Worm (Caenorhabditis elegans) whole organism, L1 larva: ENCODE data around the gene R09E10.1.

ENCODE experiments used
- C04F5.9 ChIP-seq: sonication (generic microtip); optimal IDR thresholded peaks from 2 replicates; lab custom pipeline; 2016; ENCODE audit warnings: missing genetic modification characterization, missing compliant biosample characterization
- C34B4.2 ChIP-seq: sonication (generic microtip); optimal IDR thresholded peaks from 2 replicates; lab custom pipeline; 2017; ENCODE audit warnings: mild to moderate bottlenecking, missing genetic modification characterization, missing compliant biosample characterization
- Y116A8C.19 ChIP-seq: sonication (generic microtip); optimal IDR thresholded peaks from 2 replicates; lab custom pipeline; 2016; ENCODE audit warnings: missing compliant biosample characterization, missing genetic modification characterization, borderline replicate concordance
- alr-1 ChIP-seq: fragments of 200-800 bp; sonication (Bioruptor generic); optimal IDR thresholded peaks from 2 replicates; lab custom pipeline; 2018; ENCODE audit warnings: borderline replicate concordance, mild to moderate bottlenecking, missing genetic modification characterization, missing compliant biosample characterization
- aly-2 ChIP-seq: fragments of 150-350 bp; optimal IDR thresholded peaks from 2 replicates; lab custom pipeline; 2014; ENCODE audit warnings: missing biosample characterization, missing genetic modification characterization
- ceh-63 ChIP-seq: fragments of 200-800 bp; sonication (Bioruptor generic); optimal IDR thresholded peaks from 2 replicates; lab custom pipeline; 2018; ENCODE audit warnings: mild to moderate bottlenecking, missing genetic modification characterization, missing compliant biosample characterization
- ceh-88 ChIP-seq: fragments of 200-800 bp; sonication (Bioruptor generic); IDR thresholded peaks from 2 replicates; pipeline ENCODE4 v1.3.6; 2022; ENCODE audit warnings: missing genetic modification characterization, missing compliant biosample characterization
- ceh-90 ChIP-seq: sonication (generic microtip); optimal IDR thresholded peaks from 2 replicates; lab custom pipeline; 2016; ENCODE audit warnings: missing genetic modification characterization, missing compliant biosample characterization
- ces-1 ChIP-seq: fragments of 150-350 bp; optimal IDR thresholded peaks from 2 replicates; lab custom pipeline; 2014; ENCODE audit warnings: missing biosample characterization, missing genetic modification reagents, missing genetic modification characterization
- efl-1 ChIP-seq, 4 experiments: fragments of 150-350 bp; optimal IDR thresholded peaks in 3 of 4; peaks in 1 of 4; 1 replicate in 1 of 4; 2 replicates in 3 of 4; lab custom pipeline; 2014; ENCODE audit warnings: missing biosample characterization in 2 of 4, missing genetic modification characterization in 2 of 4, missing genetic modification reagents in 2 of 4
- efl-3 ChIP-seq: fragments of 200-800 bp; sonication (Bioruptor generic); optimal IDR thresholded peaks from 2 replicates; lab custom pipeline; 2018; ENCODE audit warnings: mild to moderate bottlenecking, missing genetic modification characterization, missing compliant biosample characterization
- egl-27 ChIP-seq, 2 experiments: fragments of 150-350 bp in 1 of 2; sonication (generic microtip); optimal IDR thresholded peaks; 3 replicates each; lab custom pipeline; 2017 to 2018; ENCODE audit warnings: missing biosample characterization in 2 of 2, missing genetic modification characterization in 2 of 2, missing genetic modification reagents in 2 of 2
- elt-2 ChIP-seq: sonication (generic microtip); optimal IDR thresholded peaks from 2 replicates; lab custom pipeline; 2016; ENCODE audit warnings: missing genetic modification characterization, mild to moderate bottlenecking, inconsistent platforms, missing compliant biosample characterization, missing genetic modification reagents
- elt-3 ChIP-seq, 6 experiments: fragments of 150-350 bp in 1 of 6; sonication (generic microtip); optimal IDR thresholded peaks; 2 replicates each; lab custom pipeline; 2017 to 2018; ENCODE audit warnings: missing biosample characterization in 6 of 6, missing genetic modification characterization in 6 of 6, inconsistent platforms in 1 of 6
- ets-5 ChIP-seq: fragments of 200-800 bp; sonication (Bioruptor generic); IDR thresholded peaks from 2 replicates; pipeline ENCODE4 v1.3.6; 2022; ENCODE audit warnings: missing genetic modification characterization, missing compliant biosample characterization
- fkh-8 ChIP-seq: sonication (generic microtip); optimal IDR thresholded peaks from 2 replicates; lab custom pipeline; 2016; ENCODE audit warnings: mild to moderate bottlenecking, missing genetic modification characterization, missing compliant biosample characterization
- grh-1 ChIP-seq: fragments of 200-800 bp; sonication (Bioruptor generic); IDR thresholded peaks from 2 replicates; pipeline ENCODE4 v1.3.6; 2022; ENCODE audit warnings: missing genetic modification reagents, missing genetic modification characterization, missing compliant biosample characterization
- hlh-17 ChIP-seq: fragments of 200-800 bp; sonication (Bioruptor generic); optimal IDR thresholded peaks from 2 replicates; lab custom pipeline; 2018; ENCODE audit warnings: missing genetic modification characterization, mild to moderate bottlenecking, missing compliant biosample characterization, moderate library complexity, borderline replicate concordance
- hlh-4 ChIP-seq: sonication (generic microtip); optimal IDR thresholded peaks from 2 replicates; lab custom pipeline; 2016; ENCODE audit warnings: mild to moderate bottlenecking, missing genetic modification characterization, missing compliant biosample characterization
- hpl-2 ChIP-seq: fragments of 150-350 bp; optimal IDR thresholded peaks from 2 replicates; lab custom pipeline; 2014; ENCODE audit warnings: missing biosample characterization, missing genetic modification reagents, missing genetic modification characterization
- jun-1 ChIP-seq: fragments of 150-350 bp; optimal IDR thresholded peaks from 2 replicates; lab custom pipeline; 2014; ENCODE audit warnings: missing biosample characterization, missing genetic modification reagents, missing genetic modification characterization
- lin-13 ChIP-seq: fragments of 150-350 bp; optimal IDR thresholded peaks from 2 replicates; lab custom pipeline; 2014; ENCODE audit warnings: missing biosample characterization, missing genetic modification reagents, missing genetic modification characterization
- lin-14 ChIP-seq: fragments of 200-800 bp; sonication (Bioruptor generic); optimal IDR thresholded peaks from 2 replicates; lab custom pipeline; 2018; ENCODE audit warnings: mild to moderate bottlenecking, missing genetic modification characterization, moderate library complexity, missing compliant biosample characterization
- lin-15B ChIP-seq: fragments of 150-350 bp; sonication (generic microtip); optimal IDR thresholded peaks from 3 replicates; lab custom pipeline; 2014; ENCODE audit warnings: missing biosample characterization, missing genetic modification characterization
- lin-35 ChIP-seq, 2 experiments: fragments of 150-350 bp; optimal IDR thresholded peaks; 2 replicates each; lab custom pipeline; 2014; ENCODE audit warnings: missing biosample characterization in 2 of 2, missing genetic modification characterization in 2 of 2, missing genetic modification reagents in 2 of 2
- lin-39 ChIP-seq: fragments of 150-350 bp; optimal IDR thresholded peaks from 2 replicates; lab custom pipeline; 2014; ENCODE audit warnings: missing biosample characterization, missing genetic modification reagents, missing genetic modification characterization
- lir-3 ChIP-seq: sonication (generic microtip); optimal IDR thresholded peaks from 2 replicates; lab custom pipeline; 2016; ENCODE audit warnings: mild to moderate bottlenecking, missing genetic modification characterization, moderate library complexity, missing compliant biosample characterization; ENCODE audit not compliant: poor library complexity
- lsy-2 ChIP-seq, 2 experiments: fragments of 150-350 bp; optimal IDR thresholded peaks; 2 replicates each; lab custom pipeline; 2014; ENCODE audit warnings: missing biosample characterization in 2 of 2, missing genetic modification characterization in 2 of 2
- mdl-1 ChIP-seq, 2 experiments: fragments of 150-350 bp; optimal IDR thresholded peaks; 2 replicates each; lab custom pipeline; 2014 to 2017; ENCODE audit warnings: missing biosample characterization in 2 of 2, missing genetic modification characterization in 2 of 2, inconsistent platforms in 1 of 2
- mef-2 ChIP-seq: fragments of 150-350 bp; optimal IDR thresholded peaks from 2 replicates; lab custom pipeline; 2014; ENCODE audit warnings: missing biosample characterization, missing genetic modification characterization
- nhr-11 ChIP-seq: fragments of 150-350 bp; optimal IDR thresholded peaks from 2 replicates; lab custom pipeline; 2014; ENCODE audit warnings: missing biosample characterization, missing genetic modification characterization
- nhr-237 ChIP-seq: fragments of 150-350 bp; optimal IDR thresholded peaks from 2 replicates; lab custom pipeline; 2014; ENCODE audit warnings: missing biosample characterization, missing genetic modification characterization
- nhr-28 ChIP-seq: fragments of 150-350 bp; optimal IDR thresholded peaks from 2 replicates; lab custom pipeline; 2014; ENCODE audit warnings: missing biosample characterization, missing genetic modification characterization
- nhr-71 ChIP-seq: sonication (generic microtip); optimal IDR thresholded peaks from 2 replicates; lab custom pipeline; 2016; ENCODE audit warnings: mild to moderate bottlenecking, missing genetic modification characterization, moderate library complexity, missing compliant biosample characterization
- nhr-76 ChIP-seq: sonication (generic microtip); optimal IDR thresholded peaks from 2 replicates; lab custom pipeline; 2017; ENCODE audit warnings: missing biosample characterization, missing genetic modification characterization
- nhr-77 ChIP-seq: fragments of 150-350 bp; optimal IDR thresholded peaks from 2 replicates; lab custom pipeline; 2014; ENCODE audit warnings: missing biosample characterization, missing genetic modification characterization
- nhr-85 ChIP-seq: sonication (generic microtip); peaks from one replicate; lab custom pipeline; 2016; ENCODE audit warnings: missing genetic modification characterization, inconsistent platforms, missing compliant biosample characterization
- pag-3 ChIP-seq: sonication (generic microtip); optimal IDR thresholded peaks from 2 replicates; lab custom pipeline; 2017; ENCODE audit warnings: missing genetic modification characterization, mild to moderate bottlenecking, missing compliant biosample characterization, antibody characterized with exemption, borderline replicate concordance; ENCODE audit not compliant: insufficient read depth
- pax-3 ChIP-seq: fragments of 200-800 bp; sonication (Bioruptor generic); optimal IDR thresholded peaks from 2 replicates; lab custom pipeline; 2018; ENCODE audit warnings: mild to moderate bottlenecking, missing genetic modification characterization, moderate library complexity, missing compliant biosample characterization
- pqm-1 ChIP-seq: sonication (generic microtip); optimal IDR thresholded peaks from 3 replicates; lab custom pipeline; 2017; ENCODE audit warnings: missing biosample characterization, missing genetic modification characterization
- sox-4 ChIP-seq: sonication (generic microtip); optimal IDR thresholded peaks from 2 replicates; lab custom pipeline; 2016; ENCODE audit warnings: missing genetic modification characterization, missing compliant biosample characterization
- sptf-1 ChIP-seq: fragments of 150-350 bp; optimal IDR thresholded peaks from 2 replicates; lab custom pipeline; 2014; ENCODE audit warnings: missing biosample characterization, missing genetic modification characterization
- sup-37 ChIP-seq: fragments of 200-800 bp; sonication (Bioruptor generic); optimal IDR thresholded peaks from 2 replicates; lab custom pipeline; 2018; ENCODE audit warnings: mild to moderate bottlenecking, missing genetic modification characterization, missing compliant biosample characterization
- tbx-2 ChIP-seq: sonication (generic microtip); optimal IDR thresholded peaks from 2 replicates; lab custom pipeline; 2016; ENCODE audit warnings: missing genetic modification characterization, missing compliant biosample characterization
- unc-30 ChIP-seq: sonication (generic microtip); optimal IDR thresholded peaks from 2 replicates; lab custom pipeline; 2017; ENCODE audit warnings: missing biosample characterization, missing genetic modification characterization
- vab-15 ChIP-seq: sonication (generic microtip); optimal IDR thresholded peaks from 2 replicates; lab custom pipeline; 2017; ENCODE audit warnings: missing genotype, mild to moderate bottlenecking, missing genetic modification characterization, missing compliant biosample characterization
- xbp-1 ChIP-seq: sonication (generic microtip); optimal IDR thresholded peaks from 2 replicates; lab custom pipeline; 2016; ENCODE audit warnings: missing genetic modification characterization, missing compliant biosample characterization
- zag-1 ChIP-seq: fragments of 150-350 bp; optimal IDR thresholded peaks from 2 replicates; lab custom pipeline; 2014; ENCODE audit warnings: missing biosample characterization, missing genetic modification characterization
- ztf-11 ChIP-seq, 2 experiments: sonication (generic microtip); optimal IDR thresholded peaks; 2 replicates each; lab custom pipeline; 2016 to 2017; ENCODE audit warnings: missing genetic modification characterization in 2 of 2, missing biosample characterization in 1 of 2, missing compliant biosample characterization in 1 of 2
- ztf-4 ChIP-seq: fragments of 150-350 bp; optimal IDR thresholded peaks from 2 replicates; lab custom pipeline; 2014; ENCODE audit warnings: missing biosample characterization, missing genetic modification characterization

R09E10.1 gene

DNA sequence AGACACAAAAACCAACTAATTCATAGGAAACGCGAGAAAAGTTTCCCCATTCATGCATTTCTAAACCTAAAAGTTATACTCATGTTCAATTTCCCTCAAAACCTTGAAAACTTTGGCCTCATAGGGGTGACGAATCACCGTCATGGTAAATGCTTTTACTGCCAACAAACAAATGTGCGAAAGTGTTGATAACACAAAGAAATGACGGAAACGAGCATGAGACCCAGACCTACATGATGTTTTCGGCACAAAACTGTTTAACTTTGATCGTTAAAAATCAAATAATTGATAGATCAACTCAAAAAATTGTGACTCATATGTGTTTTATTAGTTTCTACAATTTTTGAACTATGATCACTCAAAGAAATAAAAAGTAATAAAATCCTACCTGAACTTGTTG lies 9.3 kb upstream of the R09E10.1 start:
- TF ChIP-seq lin-14 (GFP tag; lab: Kevin White, UChicago) (peak; percentile 45), nhr-77 (tag; lab: Kevin White, UChicago) (peak; percentile 29), efl-1 (optimal IDR thresholded peaks at IDR 0.05; lab: Kevin White, UChicago) (no peak), efl-1 (GFP tag; optimal IDR thresholded peaks at IDR 0.05 in 1 of 2; lab: Kevin White, UChicago) (peak in 1 of 2 experiments; percentile 22), ceh-63 (GFP tag; lab: Kevin White, UChicago) (no peak), mdl-1 (tag; optimal IDR thresholded peaks at IDR 0.05; lab: Kevin White, UChicago) (peak in 1 of 2 experiments; percentile 17), fkh-8 (peak; percentile 32), nhr-237 (tag; lab: Kevin White, UChicago) (no peak), tbx-2 (no peak), lin-35 (GFP tag; optimal IDR thresholded peaks at IDR 0.05; lab: Kevin White, UChicago) (peak in 1 of 2 experiments; percentile 26), elt-2 (tag; lab: Kevin White, UChicago) (peak; percentile 71)

DNA sequence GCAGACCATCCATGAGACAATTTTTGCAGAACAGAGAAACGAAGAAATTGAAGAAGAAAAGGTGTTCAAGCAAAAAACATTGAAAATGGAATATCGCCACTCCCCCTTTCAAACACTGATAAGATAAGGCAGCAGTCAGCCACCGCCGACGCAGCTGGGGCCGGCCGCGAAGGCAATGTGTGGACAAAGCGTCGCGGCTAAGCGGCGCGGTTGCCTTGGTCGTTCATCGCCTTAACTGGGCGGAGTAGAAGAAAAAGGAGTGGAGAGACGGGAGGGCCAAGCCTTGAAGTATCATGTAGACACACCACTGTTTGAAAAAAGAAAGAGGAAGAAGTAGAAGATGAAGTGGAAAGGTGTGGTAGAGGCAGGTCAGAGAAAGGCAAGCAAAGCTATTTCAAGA lies 8.4 kb upstream of the R09E10.1 start:
- TF ChIP-seq grh-1 = no peak
- TF ChIP-seq C34B4.2 (tag; lab: Kevin White, UChicago) = no peak
- TF ChIP-seq nhr-76 = no peak
- no peak for TF ChIP-seq sptf-1 (tag; lab: Kevin White, UChicago)
- TF ChIP-seq alr-1 = no peak
- TF ChIP-seq C04F5.9 (tag; lab: Kevin White, UChicago) = no peak
- TF ChIP-seq fkh-8 = peak; percentile 53
- no peak for TF ChIP-seq aly-2 (tag; lab: Kevin White, UChicago)
- TF ChIP-seq zag-1 (tag; lab: Kevin White, UChicago) = no peak
- no peak for TF ChIP-seq sup-37
- TF ChIP-seq ztf-4 (tag; lab: Kevin White, UChicago) = no peak
- no peak for TF ChIP-seq hlh-4 (tag; lab: Kevin White, UChicago)
- TF ChIP-seq nhr-11 (tag; lab: Kevin White, UChicago) = no peak
- peak; percentile 58 for TF ChIP-seq elt-2 (tag; lab: Kevin White, UChicago)
- no peak for TF ChIP-seq egl-27 (tag; optimal IDR thresholded peaks at IDR 0.05; lab: Kevin White, UChicago)
- TF ChIP-seq elt-3 (tag; optimal IDR thresholded peaks at IDR 0.05; lab: Kevin White, UChicago) = peak; percentile 62 to 89 (median 72)
- no peak for TF ChIP-seq Y116A8C.19 (tag; lab: Kevin White, UChicago)
- no peak for TF ChIP-seq hlh-17 (GFP tag; lab: Kevin White, UChicago)
- TF ChIP-seq pax-3 (tag; lab: Kevin White, UChicago) = peak; percentile 11
- no peak for TF ChIP-seq ceh-90 (tag; lab: Kevin White, UChicago)
- TF ChIP-seq nhr-71 = peak; percentile 13
- no peak for TF ChIP-seq efl-1 (optimal IDR thresholded peaks at IDR 0.05; lab: Kevin White, UChicago)
- TF ChIP-seq efl-1 (GFP tag; optimal IDR thresholded peaks at IDR 0.05 in 1 of 2; lab: Kevin White, UChicago) = peak in 1 of 2 experiments; percentile 37
- no peak for TF ChIP-seq vab-15
- no peak for TF ChIP-seq lsy-2 (tag; optimal IDR thresholded peaks at IDR 0.05; lab: Kevin White, UChicago)
- no peak for TF ChIP-seq unc-30 (tag; lab: Kevin White, UChicago)
- no peak for TF ChIP-seq xbp-1 (tag; lab: Kevin White, UChicago)
- no peak for TF ChIP-seq ces-1 (GFP tag; lab: Kevin White, UChicago)
- no peak for TF ChIP-seq mef-2 (tag; lab: Kevin White, UChicago)
- TF ChIP-seq ets-5 = no peak
- TF ChIP-seq ztf-11 (tag; optimal IDR thresholded peaks at IDR 0.05; lab: Kevin White, UChicago) = no peak
- TF ChIP-seq efl-3 (GFP tag; lab: Kevin White, UChicago) = no peak
- TF ChIP-seq pqm-1 (tag; lab: Kevin White, UChicago) = no peak
- no peak for TF ChIP-seq lir-3
- no peak for TF ChIP-seq lin-15B (tag; lab: Kevin White, UChicago)
- no peak for TF ChIP-seq pag-3 (tag; lab: Kevin White, UChicago)
- no peak for TF ChIP-seq lin-39 (tag; lab: Kevin White, UChicago)
- peak; percentile 26 for TF ChIP-seq nhr-85 (tag; lab: Kevin White, UChicago)
- TF ChIP-seq jun-1 (tag; lab: Kevin White, UChicago) = no peak
- no peak for TF ChIP-seq sox-4 (tag; lab: Kevin White, UChicago)
- no peak for TF ChIP-seq lin-13
- no peak for TF ChIP-seq nhr-28 (tag; lab: Kevin White, UChicago)
- peak in 1 of 2 experiments; percentile 52 for TF ChIP-seq lin-35 (GFP tag; optimal IDR thresholded peaks at IDR 0.05; lab: Kevin White, UChicago)
- TF ChIP-seq hpl-2 = no peak
- no peak for TF ChIP-seq ceh-88 (GFP tag; lab: Robert Waterston, UW)
